Worm (Caenorhabditis elegans) whole organism, late embryonic: ENCODE results near the gene F17E9.3.

Experiments
- C08G9.2 ChIP-seq: sonication (generic microtip); optimal IDR thresholded peaks from 2 replicates; lab custom pipeline; 2016; ENCODE audit warnings: mild to moderate bottlenecking, missing genetic modification characterization, moderate library complexity, missing compliant biosample characterization
- C38D4.7 ChIP-seq: fragments of 200-800 bp; sonication (Bioruptor generic); optimal IDR thresholded peaks from 2 replicates; lab custom pipeline; 2018; ENCODE audit warnings: mild to moderate bottlenecking, missing genetic modification characterization, moderate library complexity, missing compliant biosample characterization
- F13H6.1 ChIP-seq: sonication (generic microtip); optimal IDR thresholded peaks from 2 replicates; lab custom pipeline; 2016; ENCODE audit warnings: missing genetic modification characterization, missing compliant biosample characterization
- K09A11.1 ChIP-seq: sonication (generic microtip); optimal IDR thresholded peaks from 2 replicates; lab custom pipeline; 2017; ENCODE audit warnings: antibody characterized with exemption, mild to moderate bottlenecking, missing genetic modification characterization, missing compliant biosample characterization; ENCODE audit not compliant: insufficient read depth
- ahr-1 ChIP-seq: sonication (generic microtip); optimal IDR thresholded peaks from 2 replicates; lab custom pipeline; 2016; ENCODE audit warnings: missing genetic modification characterization, missing compliant biosample characterization
- ama-1 ChIP-seq: fragments of 150-350 bp; optimal IDR thresholded peaks from 2 replicates; lab custom pipeline; 2014
- ceh-14 ChIP-seq: sonication (generic microtip); optimal IDR thresholded peaks from 2 replicates; lab custom pipeline; 2016; ENCODE audit warnings: missing genotype, missing genetic modification characterization, missing compliant biosample characterization
- ceh-18 ChIP-seq: sonication (generic microtip); optimal IDR thresholded peaks from 2 replicates; lab custom pipeline; 2016; ENCODE audit warnings: missing genetic modification characterization, missing compliant biosample characterization
- ceh-19 ChIP-seq: fragments of 200-800 bp; sonication (Bioruptor generic); optimal IDR thresholded peaks from 2 replicates; lab custom pipeline; 2018; ENCODE audit warnings: mild to moderate bottlenecking, missing genetic modification characterization, missing compliant biosample characterization
- ceh-2 ChIP-seq: sonication (generic microtip); optimal IDR thresholded peaks from 2 replicates; lab custom pipeline; 2016; ENCODE audit warnings: missing genotype, missing genetic modification characterization, missing compliant biosample characterization
- ceh-30 ChIP-seq: fragments of 150-350 bp; optimal IDR thresholded peaks from 2 replicates; lab custom pipeline; 2014; ENCODE audit warnings: missing biosample characterization, missing genetic modification characterization
- ceh-31 ChIP-seq: sonication (generic microtip); optimal IDR thresholded peaks from 2 replicates; lab custom pipeline; 2016; ENCODE audit warnings: missing genetic modification characterization, missing compliant biosample characterization
- ceh-34 ChIP-seq: sonication (generic microtip); optimal IDR thresholded peaks from 2 replicates; lab custom pipeline; 2016; ENCODE audit warnings: mild to moderate bottlenecking, missing genetic modification characterization, missing compliant biosample characterization
- ceh-48 ChIP-seq: sonication (generic microtip); optimal IDR thresholded peaks from 2 replicates; lab custom pipeline; 2016; ENCODE audit warnings: missing genetic modification characterization, inconsistent platforms, missing compliant biosample characterization
- ceh-9 ChIP-seq: sonication (generic microtip); optimal IDR thresholded peaks from 2 replicates; lab custom pipeline; 2016; ENCODE audit warnings: mild to moderate bottlenecking, missing genetic modification characterization, inconsistent platforms, missing compliant biosample characterization
- che-1 ChIP-seq: sonication (generic microtip); optimal IDR thresholded peaks from 2 replicates; lab custom pipeline; 2016; ENCODE audit warnings: mild to moderate bottlenecking, missing genetic modification characterization, missing compliant biosample characterization
- dve-1 ChIP-seq: sonication (generic microtip); optimal IDR thresholded peaks from 2 replicates; lab custom pipeline; 2017; ENCODE audit warnings: antibody characterized with exemption, mild to moderate bottlenecking, missing genetic modification characterization, missing compliant biosample characterization
- elt-2 ChIP-seq: sonication (generic microtip); optimal IDR thresholded peaks from 2 replicates; lab custom pipeline; 2016; ENCODE audit warnings: missing genetic modification reagents, missing genetic modification characterization, missing compliant biosample characterization
- elt-4 ChIP-seq: sonication (generic microtip); optimal IDR thresholded peaks from 2 replicates; lab custom pipeline; 2016; ENCODE audit warnings: missing genetic modification characterization, missing compliant biosample characterization
- eyg-1 ChIP-seq: sonication (generic microtip); optimal IDR thresholded peaks from 2 replicates; lab custom pipeline; 2016; ENCODE audit warnings: missing genotype, missing genetic modification characterization, missing compliant biosample characterization
- fkh-10 ChIP-seq: fragments of 150-350 bp; optimal IDR thresholded peaks from 2 replicates; lab custom pipeline; 2014; ENCODE audit warnings: missing biosample characterization, missing genetic modification reagents, missing genetic modification characterization
- fkh-6 ChIP-seq: sonication (generic microtip); optimal IDR thresholded peaks from 2 replicates; lab custom pipeline; 2016; ENCODE audit warnings: missing genetic modification characterization, missing compliant biosample characterization
- gmeb-2 ChIP-seq: sonication (generic microtip); optimal IDR thresholded peaks from 2 replicates; lab custom pipeline; 2016; ENCODE audit warnings: missing genetic modification characterization, inconsistent platforms, missing compliant biosample characterization
- hlh-15 ChIP-seq: sonication (generic microtip); optimal IDR thresholded peaks from 2 replicates; lab custom pipeline; 2016; ENCODE audit warnings: missing genetic modification characterization, missing compliant biosample characterization
- hlh-30 ChIP-seq: sonication (generic microtip); optimal IDR thresholded peaks from 2 replicates; lab custom pipeline; 2017; ENCODE audit warnings: antibody characterized with exemption, missing genetic modification characterization, missing compliant biosample characterization; ENCODE audit not compliant: insufficient read depth
- hlh-6 ChIP-seq: sonication (generic microtip); optimal IDR thresholded peaks from 2 replicates; lab custom pipeline; 2016; ENCODE audit warnings: missing genotype, missing genetic modification characterization, missing compliant biosample characterization
- hlh-8 ChIP-seq: sonication (generic microtip); optimal IDR thresholded peaks from 2 replicates; lab custom pipeline; 2016; ENCODE audit warnings: missing genotype, missing genetic modification characterization, missing compliant biosample characterization
- lim-6 ChIP-seq: sonication (generic microtip); optimal IDR thresholded peaks from 2 replicates; lab custom pipeline; 2016; ENCODE audit warnings: missing genetic modification characterization, missing compliant biosample characterization
- lin-11 ChIP-seq: fragments of 200-800 bp; sonication (Bioruptor generic); optimal IDR thresholded peaks from 2 replicates; lab custom pipeline; 2018; ENCODE audit warnings: mild to moderate bottlenecking, missing genetic modification characterization, missing compliant biosample characterization
- madf-2 ChIP-seq: sonication (generic microtip); optimal IDR thresholded peaks from 2 replicates; lab custom pipeline; 2017; ENCODE audit warnings: missing genetic modification characterization, missing compliant biosample characterization
- mec-3 ChIP-seq: sonication (generic microtip); optimal IDR thresholded peaks from 2 replicates; lab custom pipeline; 2016; ENCODE audit warnings: borderline replicate concordance, missing genetic modification characterization, missing compliant biosample characterization
- nfya-1 ChIP-seq: sonication (generic microtip); optimal IDR thresholded peaks from 2 replicates; lab custom pipeline; 2017; ENCODE audit warnings: missing genetic modification characterization, mild to moderate bottlenecking, missing compliant biosample characterization, antibody characterized with exemption, moderate library complexity
- nhr-232 ChIP-seq: sonication (generic microtip); optimal IDR thresholded peaks from 2 replicates; lab custom pipeline; 2016; ENCODE audit warnings: missing genetic modification characterization, missing compliant biosample characterization
- pat-9 ChIP-seq: fragments of 200-800 bp; sonication (Bioruptor generic); optimal IDR thresholded peaks from 2 replicates; lab custom pipeline; 2018; ENCODE audit warnings: mild to moderate bottlenecking, missing genetic modification characterization, moderate library complexity, missing compliant biosample characterization
- pax-1 ChIP-seq: fragments of 150-350 bp; optimal IDR thresholded peaks from 2 replicates; lab custom pipeline; 2014; ENCODE audit warnings: missing biosample characterization, missing genetic modification characterization
- pha-2 ChIP-seq: sonication (generic microtip); optimal IDR thresholded peaks from 2 replicates; lab custom pipeline; 2017; ENCODE audit warnings: mild to moderate bottlenecking, missing genetic modification characterization, missing compliant biosample characterization
- pros-1 ChIP-seq: fragments of 150-350 bp; optimal IDR thresholded peaks from 2 replicates; lab custom pipeline; 2014; ENCODE audit warnings: missing biosample characterization, missing genetic modification reagents, missing genetic modification characterization
- ref-2 ChIP-seq: sonication (generic microtip); optimal IDR thresholded peaks from 2 replicates; lab custom pipeline; 2016; ENCODE audit warnings: missing genetic modification characterization, missing compliant biosample characterization
- rnt-1 ChIP-seq: sonication (generic microtip); optimal IDR thresholded peaks from 2 replicates; lab custom pipeline; 2016; ENCODE audit warnings: missing genetic modification characterization, missing compliant biosample characterization
- sdc-2 ChIP-seq: sonication (generic microtip); optimal IDR thresholded peaks from 2 replicates; lab custom pipeline; 2016; ENCODE audit warnings: missing genotype, missing genetic modification characterization, missing compliant biosample characterization
- sox-2 ChIP-seq: fragments of 200-800 bp; sonication (Bioruptor generic); IDR thresholded peaks from 2 replicates; pipeline ENCODE4 v1.3.6; 2022; ENCODE audit warnings: missing genetic modification reagents, missing genetic modification characterization, missing compliant biosample characterization
- syd-9 ChIP-seq: sonication (generic microtip); optimal IDR thresholded peaks from 2 replicates; lab custom pipeline; 2016; ENCODE audit warnings: mild to moderate bottlenecking, missing genetic modification characterization, moderate library complexity, missing compliant biosample characterization
- tbx-2 ChIP-seq: sonication (generic microtip); optimal IDR thresholded peaks from 2 replicates; lab custom pipeline; 2016; ENCODE audit warnings: missing genetic modification characterization, missing compliant biosample characterization
- tbx-7 ChIP-seq: sonication (generic microtip); optimal IDR thresholded peaks from 2 replicates; lab custom pipeline; 2016; ENCODE audit warnings: missing genotype, missing genetic modification characterization, missing compliant biosample characterization
- unc-55 ChIP-seq: sonication (generic microtip); optimal IDR thresholded peaks from 2 replicates; lab custom pipeline; 2017; ENCODE audit warnings: missing biosample characterization, missing genetic modification reagents, missing genetic modification characterization
- zip-5 ChIP-seq: sonication (generic microtip); optimal IDR thresholded peaks from 2 replicates; lab custom pipeline; 2016; ENCODE audit warnings: missing genetic modification characterization, missing compliant biosample characterization
- ztf-16 ChIP-seq: sonication (generic microtip); optimal IDR thresholded peaks from 2 replicates; lab custom pipeline; 2017; ENCODE audit warnings: missing genetic modification characterization, missing compliant biosample characterization

F17E9.3 gene

DNA sequence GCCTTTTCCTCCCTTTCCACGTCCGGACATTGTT is 20.9 kb upstream of the F17E9.3 start, which contains the start of gene his-31:
TSS of gene his-31 (minus strand) at position 30 of the 34 bp plus-strand sequence.
- TF ChIP-seq ceh-48 (tag; lab: Kevin White, UChicago) (no peak), eyg-1 (tag; lab: Kevin White, UChicago) (no peak), hlh-15 (tag; lab: Kevin White, UChicago) (no peak), zip-5 (tag; lab: Kevin White, UChicago) (no peak), hlh-6 (tag; lab: Kevin White, UChicago) (no peak), che-1 (no peak), elt-2 (tag; lab: Kevin White, UChicago) (no peak), ztf-16 (tag; lab: Kevin White, UChicago) (no peak), gmeb-2 (no peak), madf-2 (tag; lab: Kevin White, UChicago) (no peak), ceh-9 (no peak), unc-55 (GFP tag; lab: Kevin White, UChicago) (no peak), ceh-19 (GFP tag; lab: Kevin White, UChicago) (no peak), nhr-232 (tag; lab: Kevin White, UChicago) (no peak)

DNA sequence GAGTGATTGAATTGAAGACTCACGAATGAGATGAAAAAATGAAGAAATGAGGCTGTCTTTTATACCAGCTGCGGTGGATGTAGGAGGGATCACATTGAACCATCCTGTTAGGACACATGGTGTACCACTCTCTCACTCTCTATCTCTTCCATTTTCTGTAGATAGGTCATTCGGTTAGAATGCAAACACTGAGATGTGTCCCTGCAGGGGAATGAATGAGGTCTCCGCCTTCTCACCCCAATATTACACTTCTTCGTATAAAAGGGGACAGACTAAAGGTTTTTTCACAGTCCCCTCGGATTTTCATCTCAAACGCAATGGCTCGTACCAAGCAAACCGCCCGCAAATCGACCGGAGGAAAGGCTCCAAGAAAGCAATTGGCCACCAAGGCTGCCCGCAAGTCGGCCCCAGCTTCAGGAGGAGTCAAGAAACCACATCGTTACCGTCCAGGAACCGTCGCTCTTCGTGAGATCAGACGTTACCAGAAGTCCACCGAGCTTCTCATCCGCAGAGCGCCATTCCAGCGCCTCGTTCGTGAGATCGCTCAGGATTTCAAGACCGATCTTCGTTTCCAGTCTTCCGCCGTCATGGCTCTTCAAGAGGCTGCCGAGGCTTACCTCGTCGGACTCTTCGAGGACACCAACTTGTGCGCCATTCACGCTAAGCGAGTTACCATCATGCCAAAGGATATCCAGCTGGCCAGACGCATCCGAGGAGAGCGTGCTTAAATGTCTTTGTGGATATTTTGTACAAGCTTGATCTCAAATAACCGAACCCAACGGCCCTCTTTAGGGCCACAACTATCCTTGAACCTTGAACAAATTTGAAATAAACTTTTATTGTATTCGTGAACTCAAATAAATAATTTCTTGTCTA is 20.4 kb upstream of the F17E9.3 start, which contains the start of gene his-32:
TSS of gene his-32 (plus strand) at position 318 of the 876 bp plus-strand sequence.
- TF ChIP-seq mec-3 (no peak), fkh-10 (no peak), ceh-34 (tag; lab: Kevin White, UChicago) (peak; percentile 85), fkh-6 (tag; lab: Kevin White, UChicago) (peak; percentile 26), dve-1 (peak; percentile 34), pat-9 (tag; lab: Kevin White, UChicago) (peak; percentile 41), pros-1 (tag; lab: Kevin White, UChicago) (peak; percentile 5), madf-2 (tag; lab: Kevin White, UChicago) (no peak), C38D4.7 (GFP tag; lab: Kevin White, UChicago) (no peak), ceh-2 (tag; lab: Kevin White, UChicago) (peak; percentile 52), ceh-14 (tag; lab: Kevin White, UChicago) (no peak), ref-2 (tag; lab: Kevin White, UChicago) (peak; percentile 90), sox-2 (peak; percentile 83), gmeb-2 (peak; percentile 3), ceh-31 (peak; percentile 86), tbx-2 (tag; lab: Kevin White, UChicago) (peak; percentile 81), tbx-7 (tag; lab: Kevin White, UChicago) (peak; percentile 79), sdc-2 (tag; lab: Kevin White, UChicago) (peak; percentile 56), ama-1 (lab: Kevin White, UChicago) (peak; percentile 89), elt-2 (tag; lab: Kevin White, UChicago) (peak; percentile 43), pha-2 (tag; lab: Kevin White, UChicago) (peak; percentile 35), pax-1 (tag; lab: Kevin White, UChicago) (peak; percentile 85), C08G9.2 (tag; lab: Kevin White, UChicago) (peak; percentile 24), unc-55 (GFP tag; lab: Kevin White, UChicago) (peak; percentile 19), hlh-30 (tag; lab: Kevin White, UChicago) (peak; percentile 83), ceh-30 (tag; lab: Kevin White, UChicago) (no peak), ztf-16 (tag; lab: Kevin White, UChicago) (peak; percentile 66), rnt-1 (peak; percentile 34), nfya-1 (tag; lab: Kevin White, UChicago) (peak; percentile 75)

DNA sequence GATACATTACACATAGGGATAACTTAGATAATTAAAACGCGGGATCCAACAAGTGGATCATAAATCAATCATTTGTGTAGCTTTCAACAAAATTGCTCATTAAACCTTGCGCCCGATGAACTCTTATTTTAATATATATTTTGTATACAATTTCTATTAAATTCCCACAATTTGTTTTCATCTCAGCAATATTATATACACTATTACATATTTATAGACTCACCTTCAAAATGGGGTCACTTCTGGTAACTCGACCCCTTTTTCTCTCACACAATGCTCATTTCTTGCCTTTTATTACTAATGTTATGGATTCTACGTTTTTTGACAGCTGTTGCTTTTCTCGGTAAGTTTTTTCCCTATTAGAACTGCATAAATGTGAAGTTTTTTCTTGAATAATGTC is 15.0 kb upstream of the F17E9.3 start, which contains the start of gene lgc-6:
TSS of gene lgc-6 (plus strand) at position 301 of the 400 bp plus-strand sequence.
- TF ChIP-seq fkh-10 (no peak), ceh-2 (tag; lab: Kevin White, UChicago) (no peak), pha-2 (tag; lab: Kevin White, UChicago) (no peak), fkh-6 (tag; lab: Kevin White, UChicago) (no peak), ceh-48 (tag; lab: Kevin White, UChicago) (no peak), ceh-19 (GFP tag; lab: Kevin White, UChicago) (no peak), K09A11.1 (tag; lab: Kevin White, UChicago) (no peak), lim-6 (tag; lab: Kevin White, UChicago) (no peak), tbx-7 (tag; lab: Kevin White, UChicago) (no peak), mec-3 (no peak), ahr-1 (tag; lab: Kevin White, UChicago) (no peak), hlh-8 (no peak), ceh-31 (no peak), ceh-18 (tag; lab: Kevin White, UChicago) (no peak), lin-11 (tag; lab: Kevin White, UChicago) (no peak), elt-4 (tag; lab: Kevin White, UChicago) (no peak), F13H6.1 (no peak), ceh-9 (no peak), syd-9 (tag; lab: Kevin White, UChicago) (no peak)
- TF ChIP-seq, all 69 proteins: peak for 0
